Worm (Caenorhabditis elegans) whole organism, L4 larva: ENCODE data around the gene K02E2.7.
A peak's percentile ranks its signal among the peaks of the same experiment; 100 is the strongest.

Source experiments
- R02D3.7 ChIP-seq: fragments of 150-350 bp; sonication (generic microtip); optimal IDR thresholded peaks from 3 replicates; lab custom pipeline; 2014; ENCODE audit warnings: missing biosample characterization, missing genetic modification characterization
- ZK337.2 ChIP-seq: fragments of 200-800 bp; sonication (Bioruptor generic); IDR thresholded peaks from 2 replicates; pipeline ENCODE4 v1.3.6; 2022; ENCODE audit warnings: missing genetic modification reagents, missing genetic modification characterization, missing compliant biosample characterization
- aly-2 ChIP-seq: sonication (generic microtip); optimal IDR thresholded peaks from 2 replicates; lab custom pipeline; 2018; ENCODE audit warnings: missing biosample characterization, missing genetic modification characterization
- arid-1 ChIP-seq: fragments of 200-800 bp; sonication (Bioruptor generic); conservative IDR thresholded peaks from 2 replicates; pipeline ENCODE4 v1.3.6; 2022; ENCODE audit warnings: missing genetic modification reagents, missing genetic modification characterization, missing compliant biosample characterization
- ceh-28 ChIP-seq: fragments of 150-350 bp; optimal IDR thresholded peaks from 2 replicates; lab custom pipeline; 2014; ENCODE audit warnings: missing biosample characterization, missing genetic modification reagents, missing genetic modification characterization
- hmg-1.1 ChIP-seq: fragments of 200-800 bp; sonication (Bioruptor generic); IDR thresholded peaks from 2 replicates; pipeline ENCODE4 v1.3.6; 2022; ENCODE audit warnings: missing genetic modification reagents, missing genetic modification characterization, missing compliant biosample characterization
- lin-39 ChIP-seq: fragments of 150-350 bp; optimal IDR thresholded peaks from 2 replicates; lab custom pipeline; 2014; ENCODE audit warnings: missing biosample characterization, missing genetic modification reagents, missing genetic modification characterization
- mep-1 ChIP-seq: fragments of 150-350 bp; sonication (generic microtip); optimal IDR thresholded peaks from 3 replicates; lab custom pipeline; 2014; ENCODE audit warnings: missing biosample characterization, missing genetic modification characterization
- nhr-28 ChIP-seq: fragments of 150-350 bp; optimal IDR thresholded peaks from 2 replicates; lab custom pipeline; 2014; ENCODE audit warnings: missing biosample characterization, missing genetic modification characterization
- nhr-42 ChIP-seq: fragments of 200-800 bp; sonication (Bioruptor generic); IDR thresholded peaks from 2 replicates; pipeline ENCODE4 v1.3.6; 2022; ENCODE audit warnings: missing genetic modification characterization, missing compliant biosample characterization
- pha-4 ChIP-seq, 2 experiments: fragments of 150-350 bp in 1 of 2; fragments of 200-800 bp in 1 of 2; sonication (Bioruptor generic) in 1 of 2; IDR thresholded peaks in 1 of 2; optimal IDR thresholded peaks in 1 of 2; 2 replicates each; pipeline versions ENCODE4 v1.3.6 to Lab custom; 2014 to 2022; ENCODE audit warnings: missing genetic modification characterization in 2 of 2, missing genetic modification reagents in 2 of 2, missing biosample characterization in 1 of 2, missing compliant biosample characterization in 1 of 2
- tag-97 ChIP-seq: fragments of 200-800 bp; sonication (Bioruptor generic); IDR thresholded peaks from 2 replicates; pipeline ENCODE4 v1.3.6; 2022; ENCODE audit warnings: missing genetic modification characterization, missing compliant biosample characterization
- zag-1 ChIP-seq: fragments of 150-350 bp; optimal IDR thresholded peaks from 2 replicates; lab custom pipeline; 2014; ENCODE audit warnings: missing biosample characterization, missing genetic modification characterization

DNA sequence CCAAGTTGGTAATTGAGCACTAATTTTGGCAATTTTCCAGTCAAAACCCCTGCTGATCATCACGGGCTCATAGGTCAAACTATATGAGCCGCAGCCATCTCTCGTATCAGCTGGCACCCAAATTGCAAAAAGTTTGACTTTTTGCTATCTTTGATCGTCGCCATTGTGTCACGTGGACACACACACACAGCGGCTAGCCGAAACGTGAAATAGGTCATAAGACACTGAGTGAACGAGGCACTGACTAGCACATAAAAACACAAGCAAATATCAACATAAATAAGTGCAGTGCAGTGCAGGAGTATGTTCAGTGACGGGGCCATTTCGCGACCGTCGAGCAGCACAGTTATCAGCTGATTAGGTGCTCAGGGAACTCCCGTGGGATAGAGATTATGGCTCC, 31.9 kb upstream of the K02E2.7 start:
- TF ChIP-seq zag-1 (tag; lab: Kevin White, UChicago) (no peak), tag-97 (GFP tag; lab: Robert Waterston, UW) (no peak), nhr-28 (tag; lab: Kevin White, UChicago) (peak; percentile 84), lin-39 (tag; lab: Kevin White, UChicago) (no peak), aly-2 (tag; lab: Kevin White, UChicago) (no peak), pha-4 (GFP tag; IDR thresholded peaks at IDR 0.05; lab: Robert Waterston, UW) (peak; percentile 58; the same call in 1 of the 2 replicates), pha-4 (tag; optimal IDR thresholded peaks at IDR 0.05; lab: Kevin White, UChicago) (peak; percentile 96), mep-1 (peak; percentile 71), arid-1 (no peak), nhr-42 (GFP tag; lab: Robert Waterston, UW) (no peak), ceh-28 (tag; lab: Kevin White, UChicago) (no peak), ZK337.2 (GFP tag; lab: Robert Waterston, UW) (no peak), R02D3.7 (tag; lab: Kevin White, UChicago) (no peak), hmg-1.1 (GFP tag; lab: Robert Waterston, UW) (0 out of 2 replicates have a peak, but pooled peaks have one; percentile 36)
